Fruit fly (Drosophila melanogaster) whole organism, embryonic: ENCODE data around the gene CG9760.

Experiments used
- CG13894 ChIP-seq: fragments of 200-800 bp; sonication (Bioruptor generic); optimal IDR thresholded peaks from 3 replicates; lab custom pipeline; 2018; ENCODE audit warnings: missing biosample characterization, mild to moderate bottlenecking, missing genetic modification characterization, moderate library complexity
- CG3838 ChIP-seq: fragments of 200-800 bp; sonication (Bioruptor generic); optimal IDR thresholded peaks from 3 replicates; lab custom pipeline; 2016; ENCODE audit warnings: missing biosample characterization, missing genetic modification characterization
- lilli ChIP-seq: fragments of 200-800 bp; sonication (Bioruptor generic); optimal IDR thresholded peaks from 3 replicates; lab custom pipeline; 2016; ENCODE audit warnings: missing biosample characterization, missing genetic modification characterization

DNA sequence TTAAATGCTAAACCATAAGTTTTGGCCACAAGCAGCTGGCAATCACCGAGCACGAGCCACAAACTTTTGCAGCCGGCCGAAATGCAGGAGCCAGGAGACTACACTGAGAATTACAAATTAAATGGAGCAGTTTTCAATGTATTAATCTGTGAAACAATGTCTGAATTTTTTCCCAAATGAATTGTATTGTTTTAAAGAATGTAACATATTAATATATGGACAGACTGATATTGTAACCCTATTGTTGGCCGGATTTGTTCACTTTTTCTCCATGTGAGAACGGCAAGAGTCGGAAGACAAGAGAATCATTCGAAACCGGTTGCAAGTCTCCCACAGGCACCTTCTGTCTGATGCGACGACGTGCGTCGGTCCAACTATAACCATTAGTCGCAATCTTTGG, 48.4 kb downstream of the CG9760 start:
- TF ChIP-seq CG3838 (GFP tag; lab: Kevin White, UChicago) (no peak), lilli (no peak), CG13894 (tag; lab: Kevin White, UChicago) (no peak)
